Fruit fly (Drosophila melanogaster): ENCODE measurements around the gene Fum2.
A peak's percentile ranks its signal among the peaks of the same experiment; 100 is the strongest.

Gene Fum2

DNA sequence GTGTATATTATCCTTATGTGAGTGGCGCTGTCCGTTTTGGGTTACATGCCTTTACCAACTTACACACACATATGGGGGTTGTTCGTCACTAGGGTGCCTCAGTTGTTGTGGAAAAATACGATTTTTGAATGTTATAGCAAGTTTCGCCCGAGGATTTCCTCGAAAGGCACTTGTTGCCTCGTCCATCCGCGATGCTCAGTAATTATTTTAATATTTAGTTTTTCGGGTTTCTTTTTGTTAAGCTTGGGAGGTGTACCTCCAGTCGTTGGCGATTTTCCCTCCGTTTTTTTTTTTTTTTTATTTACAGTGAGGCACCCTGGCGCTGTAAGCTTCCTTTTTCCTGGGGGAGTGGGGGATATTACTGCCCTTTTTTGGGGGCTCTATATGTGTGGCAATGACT lies 14.9 kb downstream of the Fum2 start (continued):
- TF ChIP-seq CG17385 (GFP tag; optimal IDR thresholded peaks at IDR 0.05): peak; percentile 71
- peak; percentile 15 for TF ChIP-seq jumu (GFP tag; optimal IDR thresholded peaks at IDR 0.05)
- no peak for TF ChIP-seq Dfd (GFP tag; optimal IDR thresholded peaks at IDR 0.05)
- TF ChIP-seq unc-4 (GFP tag; IDR thresholded peaks at IDR 0.05; ENCODE audit: partially characterized antibody): no peak
- TF ChIP-seq CG10565 (GFP tag; optimal IDR thresholded peaks at IDR 0.05): no peak
- peak; percentile 87 for TF ChIP-seq Atf6 (GFP tag; IDR thresholded peaks at IDR 0.05)
- TF ChIP-seq CG13287 (GFP tag; IDR thresholded peaks at IDR 0.05; ENCODE audit: partially characterized antibody): no peak
- TF ChIP-seq CG14441 (GFP tag; IDR thresholded peaks at IDR 0.05): peak; percentile 85
- TF ChIP-seq repo (GFP tag; optimal IDR thresholded peaks at IDR 0.05): no peak
- TF ChIP-seq vvl (GFP tag; IDR thresholded peaks at IDR 0.05): peak; percentile 86
- TF ChIP-seq sd (tag; optimal IDR thresholded peaks at IDR 0.05): peak; percentile 17
- peak; percentile 77 for TF ChIP-seq dmrt99B (tag; optimal IDR thresholded peaks at IDR 0.05)
- TF ChIP-seq CG3995 (GFP tag; optimal IDR thresholded peaks at IDR 0.05): no peak
- TF ChIP-seq MTF-1 (GFP tag; optimal IDR thresholded peaks at IDR 0.05; ENCODE audit: borderline replicate concordance): peak; percentile 47
- peak; percentile 70 for TF ChIP-seq ken (GFP tag; IDR thresholded peaks at IDR 0.05)
- peak; percentile 67; the same call in 1 of the 2 replicates for TF ChIP-seq Xrp1 (GFP tag; IDR thresholded peaks at IDR 0.05)
- peak; percentile 43 for TF ChIP-seq Mad (GFP tag; optimal IDR thresholded peaks at IDR 0.05)
- no peak for TF ChIP-seq CG5245 (GFP tag; optimal IDR thresholded peaks at IDR 0.05)
- peak; percentile 13 for TF ChIP-seq twi (tag; optimal IDR thresholded peaks at IDR 0.05)
- peak; percentile 16 for TF ChIP-seq CG3407 (GFP tag; optimal IDR thresholded peaks at IDR 0.05)
- no peak for TF ChIP-seq crp (GFP tag; optimal IDR thresholded peaks at IDR 0.05)
- peak; percentile 45 for TF ChIP-seq Myb (GFP tag; optimal IDR thresholded peaks at IDR 0.05)
- no peak for TF ChIP-seq Tbp (GFP tag; optimal IDR thresholded peaks at IDR 0.05)
- peak; percentile 63 for TF ChIP-seq odd (GFP tag; optimal IDR thresholded peaks at IDR 0.05)
- peak; percentile 51 for TF ChIP-seq CG6254 (GFP tag; optimal IDR thresholded peaks at IDR 0.05)
- TF ChIP-seq nerfin-2 (GFP tag; IDR thresholded peaks at IDR 0.05; ENCODE audit: partially characterized antibody): no peak
- TF ChIP-seq B-H2 (GFP tag; optimal IDR thresholded peaks at IDR 0.05): peak; percentile 84
- TF ChIP-seq CG13624 (GFP tag; optimal IDR thresholded peaks at IDR 0.05): peak; percentile 38
- peak; percentile 75 for TF ChIP-seq sens-2 (GFP tag; IDR thresholded peaks at IDR 0.05)
- no peak for TF ChIP-seq h (optimal IDR thresholded peaks at IDR 0.05)
- 0 out of 2 replicates have a peak, but pooled peaks have one; percentile 21 for TF ChIP-seq CG43689 (GFP tag; IDR thresholded peaks at IDR 0.05)
- TF ChIP-seq CG13775 (GFP tag; optimal IDR thresholded peaks at IDR 0.05): peak; percentile 69
- no peak for TF ChIP-seq CG6791 (GFP tag; IDR thresholded peaks at IDR 0.05; ENCODE audit: partially characterized antibody)
- TF ChIP-seq Lpt (GFP tag; optimal IDR thresholded peaks at IDR 0.05): no peak
- TF ChIP-seq stwl (tag; optimal IDR thresholded peaks at IDR 0.05): no peak
- TF ChIP-seq Bdp1 (GFP tag; optimal IDR thresholded peaks at IDR 0.05): peak; percentile 42
- peak; percentile 61 for TF ChIP-seq ems (GFP tag; optimal IDR thresholded peaks at IDR 0.05)
- peak; percentile 75 for TF ChIP-seq dysf (GFP tag; IDR thresholded peaks at IDR 0.05)
- TF ChIP-seq CG1832 (GFP tag; optimal IDR thresholded peaks at IDR 0.05): no peak
- peak; percentile 68 for TF ChIP-seq CG18476 (GFP tag; optimal IDR thresholded peaks at IDR 0.05)
- peak; percentile 66 for TF ChIP-seq Oli (tag; optimal IDR thresholded peaks at IDR 0.05)
- TF ChIP-seq CG12744 (GFP tag; optimal IDR thresholded peaks at IDR 0.05): peak; percentile 54
- TF ChIP-seq Rfx (GFP tag; IDR thresholded peaks at IDR 0.05): peak; percentile 68
- TF ChIP-seq CG30403 (GFP tag; optimal IDR thresholded peaks at IDR 0.05): peak; percentile 67
- no peak for TF ChIP-seq CG17186 (GFP tag; optimal IDR thresholded peaks at IDR 0.05)
- TF ChIP-seq lbe (GFP tag; optimal IDR thresholded peaks at IDR 0.05): peak; percentile 7
- TF ChIP-seq CG42726 (GFP tag; IDR thresholded peaks at IDR 0.05; ENCODE audit: partially characterized antibody): no peak
- no peak for TF ChIP-seq lov (optimal IDR thresholded peaks at IDR 0.05)
- 0 out of 3 replicates have a peak, but pooled peaks have one; percentile 41 for TF ChIP-seq lov (GFP tag; IDR thresholded peaks at IDR 0.05)
- no peak for TF ChIP-seq dimm (GFP tag; IDR thresholded peaks at IDR 0.05)
- peak; percentile 25 for TF ChIP-seq CG6654 (GFP tag; optimal IDR thresholded peaks at IDR 0.05)
- no peak for TF ChIP-seq H15 (GFP tag; IDR thresholded peaks at IDR 0.05)
